Worm (Caenorhabditis elegans) whole organism, L1 larva: ENCODE measurements around the gene srh-297.

Source experiments
- C34B4.2 ChIP-seq: sonication (generic microtip); optimal IDR thresholded peaks from 2 replicates; lab custom pipeline; 2017; ENCODE audit warnings: mild to moderate bottlenecking, missing genetic modification characterization, missing compliant biosample characterization
- F16B12.6 ChIP-seq: fragments of 150-350 bp; optimal IDR thresholded peaks from 2 replicates; lab custom pipeline; 2014; ENCODE audit warnings: missing biosample characterization, missing genetic modification characterization
- aha-1 ChIP-seq: fragments of 150-350 bp; optimal IDR thresholded peaks from 2 replicates; lab custom pipeline; 2014; ENCODE audit warnings: missing biosample characterization, missing genetic modification characterization
- aly-2 ChIP-seq: fragments of 150-350 bp; optimal IDR thresholded peaks from 2 replicates; lab custom pipeline; 2014; ENCODE audit warnings: missing biosample characterization, missing genetic modification characterization
- blmp-1 ChIP-seq: fragments of 150-350 bp; optimal IDR thresholded peaks from 2 replicates; lab custom pipeline; 2014; ENCODE audit warnings: missing biosample characterization, missing genetic modification characterization
- ceh-82 ChIP-seq, 3 experiments: fragments of 150-350 bp in 1 of 3; sonication (generic microtip) in 2 of 3; optimal IDR thresholded peaks; 2 replicates each; lab custom pipeline; 2014 to 2017; ENCODE audit warnings: missing biosample characterization in 3 of 3, missing genetic modification characterization in 3 of 3
- ces-1 ChIP-seq: fragments of 150-350 bp; optimal IDR thresholded peaks from 2 replicates; lab custom pipeline; 2014; ENCODE audit warnings: missing biosample characterization, missing genetic modification reagents, missing genetic modification characterization
- dsc-1 ChIP-seq: sonication (generic microtip); optimal IDR thresholded peaks from 2 replicates; lab custom pipeline; 2016; ENCODE audit warnings: mild to moderate bottlenecking, missing genetic modification characterization, missing compliant biosample characterization
- efl-1 ChIP-seq, 4 experiments: fragments of 150-350 bp; optimal IDR thresholded peaks in 3 of 4; peaks in 1 of 4; 1 replicate in 1 of 4; 2 replicates in 3 of 4; lab custom pipeline; 2014; ENCODE audit warnings: missing biosample characterization in 2 of 4, missing genetic modification characterization in 2 of 4, missing genetic modification reagents in 2 of 4
- efl-3 ChIP-seq: fragments of 200-800 bp; sonication (Bioruptor generic); optimal IDR thresholded peaks from 2 replicates; lab custom pipeline; 2018; ENCODE audit warnings: mild to moderate bottlenecking, missing genetic modification characterization, missing compliant biosample characterization
- egl-27 ChIP-seq, 2 experiments: fragments of 150-350 bp in 1 of 2; sonication (generic microtip); optimal IDR thresholded peaks; 3 replicates each; lab custom pipeline; 2017 to 2018; ENCODE audit warnings: missing biosample characterization in 2 of 2, missing genetic modification characterization in 2 of 2, missing genetic modification reagents in 2 of 2
- ets-5 ChIP-seq: fragments of 200-800 bp; sonication (Bioruptor generic); IDR thresholded peaks from 2 replicates; pipeline ENCODE4 v1.3.6; 2022; ENCODE audit warnings: missing genetic modification characterization, missing compliant biosample characterization
- fkh-8 ChIP-seq: sonication (generic microtip); optimal IDR thresholded peaks from 2 replicates; lab custom pipeline; 2016; ENCODE audit warnings: mild to moderate bottlenecking, missing genetic modification characterization, missing compliant biosample characterization
- fos-1 ChIP-seq: fragments of 150-350 bp; optimal IDR thresholded peaks from 2 replicates; lab custom pipeline; 2014; ENCODE audit warnings: missing biosample characterization, missing genetic modification characterization
- hpl-2 ChIP-seq: fragments of 150-350 bp; optimal IDR thresholded peaks from 2 replicates; lab custom pipeline; 2014; ENCODE audit warnings: missing biosample characterization, missing genetic modification reagents, missing genetic modification characterization
- irx-1 ChIP-seq: sonication (generic microtip); optimal IDR thresholded peaks from 2 replicates; lab custom pipeline; 2016; ENCODE audit warnings: missing genetic modification characterization, missing compliant biosample characterization
- isw-1 ChIP-seq: fragments of 200-800 bp; sonication (Bioruptor generic); IDR thresholded peaks from 2 replicates; pipeline ENCODE4 v1.3.6; 2022; ENCODE audit warnings: missing genetic modification characterization, missing compliant biosample characterization
- jun-1 ChIP-seq: fragments of 150-350 bp; optimal IDR thresholded peaks from 2 replicates; lab custom pipeline; 2014; ENCODE audit warnings: missing biosample characterization, missing genetic modification reagents, missing genetic modification characterization
- lin-13 ChIP-seq: fragments of 150-350 bp; optimal IDR thresholded peaks from 2 replicates; lab custom pipeline; 2014; ENCODE audit warnings: missing biosample characterization, missing genetic modification reagents, missing genetic modification characterization
- lin-14 ChIP-seq: fragments of 200-800 bp; sonication (Bioruptor generic); optimal IDR thresholded peaks from 2 replicates; lab custom pipeline; 2018; ENCODE audit warnings: mild to moderate bottlenecking, missing genetic modification characterization, moderate library complexity, missing compliant biosample characterization
- lin-15B ChIP-seq: fragments of 150-350 bp; sonication (generic microtip); optimal IDR thresholded peaks from 3 replicates; lab custom pipeline; 2014; ENCODE audit warnings: missing biosample characterization, missing genetic modification characterization
- lin-35 ChIP-seq, 2 experiments: fragments of 150-350 bp; optimal IDR thresholded peaks; 2 replicates each; lab custom pipeline; 2014; ENCODE audit warnings: missing biosample characterization in 2 of 2, missing genetic modification characterization in 2 of 2, missing genetic modification reagents in 2 of 2
- lir-3 ChIP-seq: sonication (generic microtip); optimal IDR thresholded peaks from 2 replicates; lab custom pipeline; 2016; ENCODE audit warnings: mild to moderate bottlenecking, missing genetic modification characterization, moderate library complexity, missing compliant biosample characterization; ENCODE audit not compliant: poor library complexity
- lsy-2 ChIP-seq, 2 experiments: fragments of 150-350 bp; optimal IDR thresholded peaks; 2 replicates each; lab custom pipeline; 2014; ENCODE audit warnings: missing biosample characterization in 2 of 2, missing genetic modification characterization in 2 of 2
- mdl-1 ChIP-seq, 2 experiments: fragments of 150-350 bp; optimal IDR thresholded peaks; 2 replicates each; lab custom pipeline; 2014 to 2017; ENCODE audit warnings: missing biosample characterization in 2 of 2, missing genetic modification characterization in 2 of 2, inconsistent platforms in 1 of 2
- mep-1 ChIP-seq: fragments of 150-350 bp; optimal IDR thresholded peaks from 2 replicates; lab custom pipeline; 2014; ENCODE audit warnings: missing biosample characterization, missing genetic modification characterization
- nhr-12 ChIP-seq: sonication (generic microtip); optimal IDR thresholded peaks from 2 replicates; lab custom pipeline; 2017; ENCODE audit warnings: missing biosample characterization, missing genetic modification characterization
- nhr-19 ChIP-seq: fragments of 200-800 bp; sonication (Bioruptor generic); conservative IDR thresholded peaks from 2 replicates; pipeline ENCODE4 v1.3.6; 2022; ENCODE audit warnings: missing genetic modification characterization, missing compliant biosample characterization
- nhr-20 ChIP-seq: sonication (generic microtip); optimal IDR thresholded peaks from 2 replicates; lab custom pipeline; 2016; ENCODE audit warnings: mild to moderate bottlenecking, missing genetic modification characterization, missing compliant biosample characterization
- nhr-71 ChIP-seq: sonication (generic microtip); optimal IDR thresholded peaks from 2 replicates; lab custom pipeline; 2016; ENCODE audit warnings: mild to moderate bottlenecking, missing genetic modification characterization, moderate library complexity, missing compliant biosample characterization
- nhr-90 ChIP-seq: sonication (generic microtip); optimal IDR thresholded peaks from 2 replicates; lab custom pipeline; 2016; ENCODE audit warnings: mild to moderate bottlenecking, missing genetic modification characterization, missing compliant biosample characterization; ENCODE audit not compliant: poor library complexity
- pag-3 ChIP-seq: sonication (generic microtip); optimal IDR thresholded peaks from 2 replicates; lab custom pipeline; 2017; ENCODE audit warnings: missing genetic modification characterization, mild to moderate bottlenecking, missing compliant biosample characterization, antibody characterized with exemption, borderline replicate concordance; ENCODE audit not compliant: insufficient read depth
- snpc-4 ChIP-seq: fragments of 150-350 bp; optimal IDR thresholded peaks from 2 replicates; lab custom pipeline; 2014; ENCODE audit warnings: missing biosample characterization, missing genetic modification characterization
- snu-23 ChIP-seq: sonication (generic microtip); optimal IDR thresholded peaks from 2 replicates; lab custom pipeline; 2016; ENCODE audit warnings: missing genetic modification characterization, missing compliant biosample characterization
- sptf-1 ChIP-seq: fragments of 150-350 bp; optimal IDR thresholded peaks from 2 replicates; lab custom pipeline; 2014; ENCODE audit warnings: missing biosample characterization, missing genetic modification characterization
- sup-37 ChIP-seq: fragments of 200-800 bp; sonication (Bioruptor generic); optimal IDR thresholded peaks from 2 replicates; lab custom pipeline; 2018; ENCODE audit warnings: mild to moderate bottlenecking, missing genetic modification characterization, missing compliant biosample characterization
- unc-30 ChIP-seq: sonication (generic microtip); optimal IDR thresholded peaks from 2 replicates; lab custom pipeline; 2017; ENCODE audit warnings: missing biosample characterization, missing genetic modification characterization
- unc-62 ChIP-seq: fragments of 150-350 bp; optimal IDR thresholded peaks from 2 replicates; lab custom pipeline; 2014; ENCODE audit warnings: missing biosample characterization, missing genetic modification reagents, missing genetic modification characterization
- vab-15 ChIP-seq: sonication (generic microtip); optimal IDR thresholded peaks from 2 replicates; lab custom pipeline; 2017; ENCODE audit warnings: missing genotype, mild to moderate bottlenecking, missing genetic modification characterization, missing compliant biosample characterization

srh-297 gene

ce11 chrII:3274923-3275322, 44.6 kb upstream of the srh-297 start, which contains the start of gene F02E11.3:
Gene F02E11.3, minus strand, starts transcription at chrII:3275023.
- TF ChIP-seq nhr-90 (tag; lab: Kevin White, UChicago) (no peak), unc-62 (GFP tag; lab: Kevin White, UChicago) (no peak), fos-1 (tag; lab: Kevin White, UChicago) (no peak), F16B12.6 (tag; lab: Kevin White, UChicago) (no peak), blmp-1 (tag; lab: Kevin White, UChicago) (no peak), ets-5 (GFP tag; lab: Robert Waterston, UW) (no peak), jun-1 (no peak), C34B4.2 (no peak), pag-3 (no peak), nhr-19 (GFP tag; lab: Robert Waterston, UW) (no peak), lir-3 (no peak), irx-1 (tag; lab: Kevin White, UChicago) (no peak), nhr-20 (tag; lab: Kevin White, UChicago) (no peak), mdl-1 (tag; optimal IDR thresholded peaks at IDR 0.05; lab: Kevin White, UChicago) (no peak)

ce11 chrII:3270598-3270997, 40.3 kb upstream of the srh-297 start:
- TF ChIP-seq mep-1 (tag; lab: Kevin White, UChicago) (peak; percentile 9), nhr-20 (tag; lab: Kevin White, UChicago) (no peak), lin-15B (tag; lab: Kevin White, UChicago) (no peak), lin-14 (GFP tag; lab: Kevin White, UChicago) (no peak), lin-35 (GFP tag; optimal IDR thresholded peaks at IDR 0.05; lab: Kevin White, UChicago) (no peak), nhr-12 (no peak), egl-27 (tag; optimal IDR thresholded peaks at IDR 0.05; lab: Kevin White, UChicago) (no peak), fkh-8 (tag; lab: Kevin White, UChicago) (peak; percentile 4), nhr-71 (tag; lab: Kevin White, UChicago) (peak; percentile 27), ces-1 (GFP tag; lab: Kevin White, UChicago) (no peak), dsc-1 (tag; lab: Kevin White, UChicago) (peak; percentile 59), irx-1 (tag; lab: Kevin White, UChicago) (no peak), unc-30 (peak; percentile 26), blmp-1 (tag; lab: Kevin White, UChicago) (no peak), vab-15 (tag; lab: Kevin White, UChicago) (no peak)

ce11 chrII:3267815-3268214, 37.5 kb upstream of the srh-297 start:
- TF ChIP-seq efl-1 (optimal IDR thresholded peaks at IDR 0.05; lab: Kevin White, UChicago) (peak in 1 of 2 experiments; percentile 1), efl-1 (GFP tag; optimal IDR thresholded peaks at IDR 0.05 in 1 of 2; lab: Kevin White, UChicago) (no peak), aly-2 (no peak), hpl-2 (GFP tag; lab: Kevin White, UChicago) (no peak), vab-15 (tag; lab: Kevin White, UChicago) (no peak), egl-27 (tag; optimal IDR thresholded peaks at IDR 0.05; lab: Kevin White, UChicago) (no peak), ets-5 (GFP tag; lab: Robert Waterston, UW) (no peak), nhr-90 (tag; lab: Kevin White, UChicago) (no peak), snpc-4 (tag; lab: Kevin White, UChicago) (no peak), nhr-12 (no peak), mdl-1 (tag; optimal IDR thresholded peaks at IDR 0.05; lab: Kevin White, UChicago) (no peak), lsy-2 (tag; optimal IDR thresholded peaks at IDR 0.05; lab: Kevin White, UChicago) (peak in 1 of 2 experiments; percentile 10), sptf-1 (no peak), isw-1 (GFP tag; lab: Robert Waterston, UW) (no peak), lin-13 (GFP tag; lab: Kevin White, UChicago) (no peak), snu-23 (GFP tag; lab: Kevin White, UChicago) (peak; percentile 3), nhr-19 (GFP tag; lab: Robert Waterston, UW) (0 out of 2 replicates have a peak, but pooled peaks have one; percentile 8)

- TF ChIP-seq ceh-82 (tag; optimal IDR thresholded peaks at IDR 0.05; lab: Kevin White, UChicago) (no peak), aha-1 (tag; lab: Kevin White, UChicago) (no peak), sup-37 (GFP tag; lab: Kevin White, UChicago) (no peak), dsc-1 (tag; lab: Kevin White, UChicago) (no peak), efl-3 (GFP tag; lab: Kevin White, UChicago) (no peak), fkh-8 (tag; lab: Kevin White, UChicago) (peak; percentile 11), jun-1 (no peak)
Observed at ce11 chrII:3267365-3267764, 37.0 kb upstream of the srh-297 start, which contains the start of gene F02E11.7. Gene F02E11.7, plus strand, starts transcription at chrII:3267665.
